Fruit fly (Drosophila melanogaster) whole organism, embryonic: ENCODE data around the gene jdp.

Experiments
- CG1024 ChIP-seq: fragments of 200-800 bp; sonication (Bioruptor generic); IDR thresholded peaks from 2 replicates; pipeline ENCODE4 v1.3.6; 2022; ENCODE audit warnings: missing biosample characterization, missing genetic modification characterization
- CG14050 ChIP-seq: fragments of 200-800 bp; sonication (Bioruptor generic); IDR thresholded peaks from 3 replicates; pipeline ENCODE4 v1.3.6; 2022; ENCODE audit warnings: missing biosample characterization, missing genetic modification characterization
- CG18619 ChIP-seq: fragments of 200-800 bp; sonication (Bioruptor generic); optimal IDR thresholded peaks from 3 replicates; lab custom pipeline; 2017; ENCODE audit warnings: missing biosample characterization, mild to moderate bottlenecking, missing genetic modification characterization
- HLH54F ChIP-seq: fragments of 200-800 bp; sonication (Bioruptor generic); optimal IDR thresholded peaks from 3 replicates; lab custom pipeline; 2016; ENCODE audit warnings: missing biosample characterization, missing genetic modification characterization
- kay ChIP-seq: fragments of 200-800 bp; sonication (Bioruptor generic); optimal IDR thresholded peaks from 2 replicates; lab custom pipeline; 2016; ENCODE audit warnings: missing biosample characterization, missing genetic modification characterization
- maf-S ChIP-seq: fragments of 200-800 bp; sonication (Bioruptor generic); optimal IDR thresholded peaks from 2 replicates; lab custom pipeline; 2016; ENCODE audit warnings: missing biosample characterization, missing genetic modification characterization
- sqz ChIP-seq: fragments of 200-800 bp; sonication (Bioruptor generic); optimal IDR thresholded peaks from 3 replicates; lab custom pipeline; 2018; ENCODE audit warnings: missing biosample characterization, mild to moderate bottlenecking, missing genetic modification characterization
- tap ChIP-seq: fragments of 200-800 bp; optimal IDR thresholded peaks from 3 replicates; lab custom pipeline; 2019; ENCODE audit warnings: missing biosample characterization, mild to moderate bottlenecking, missing genetic modification characterization, moderate library complexity

- TF ChIP-seq HLH54F (GFP tag; lab: Kevin White, UChicago) (no peak), CG1024 (GFP tag; lab: Robert Waterston, UW) (0 out of 2 replicates have a peak, but pooled peaks have one; percentile 9), CG14050 (GFP tag; lab: Robert Waterston, UW) (no peak), maf-S (no peak), tap (no peak), sqz (GFP tag; lab: Kevin White, UChicago) (no peak), CG18619 (GFP tag; lab: Kevin White, UChicago) (no peak), kay (GFP tag; lab: Kevin White, UChicago) (no peak)
Observed at dm6 chr3R:30501174-30501573, 25.7 kb downstream of the jdp start.
